Fruit fly (Drosophila melanogaster) whole organism, embryonic: Measurements from ENCODE around the gene CG43054.
A peak's percentile ranks its signal among the peaks of the same experiment; 100 is the strongest.

Experiments used
- Atf3 ChIP-seq: fragments of 200-800 bp; sonication (Bioruptor generic); optimal IDR thresholded peaks from 3 replicates; lab custom pipeline; 2016; ENCODE audit warnings: missing biosample characterization, missing genetic modification characterization
- B-H2 ChIP-seq: fragments of 200-800 bp; sonication (Bioruptor generic); optimal IDR thresholded peaks from 2 replicates; lab custom pipeline; 2018; ENCODE audit warnings: missing biosample characterization, mild to moderate bottlenecking, missing genetic modification characterization
- CG1024 ChIP-seq: fragments of 200-800 bp; sonication (Bioruptor generic); IDR thresholded peaks from 2 replicates; pipeline ENCODE4 v1.3.6; 2022; ENCODE audit warnings: missing biosample characterization, missing genetic modification characterization
- CG10321 ChIP-seq: fragments of 200-800 bp; sonication (Bioruptor generic); IDR thresholded peaks from 2 replicates; pipeline ENCODE4 v1.3.6; 2022; ENCODE audit warnings: missing biosample characterization, missing genetic modification characterization
- CG10543 ChIP-seq: fragments of 200-800 bp; sonication (Bioruptor generic); optimal IDR thresholded peaks from 3 replicates; lab custom pipeline; 2017; ENCODE audit warnings: missing biosample characterization, mild to moderate bottlenecking, missing genetic modification characterization, moderate library complexity
- CG12104 ChIP-seq: fragments of 200-800 bp; sonication (Bioruptor generic); optimal IDR thresholded peaks from 3 replicates; lab custom pipeline; 2016; ENCODE audit warnings: missing biosample characterization, missing genetic modification characterization
- CG13624 ChIP-seq: fragments of 200-800 bp; sonication (Bioruptor generic); optimal IDR thresholded peaks from 2 replicates; lab custom pipeline; 2016; ENCODE audit warnings: missing biosample characterization, missing genetic modification characterization
- CG13894 ChIP-seq: fragments of 200-800 bp; sonication (Bioruptor generic); optimal IDR thresholded peaks from 3 replicates; lab custom pipeline; 2018; ENCODE audit warnings: missing biosample characterization, mild to moderate bottlenecking, missing genetic modification characterization, moderate library complexity
- CG14441 ChIP-seq: fragments of 200-800 bp; sonication (Bioruptor generic); IDR thresholded peaks from 2 replicates; pipeline ENCODE4 v1.3.6; 2022; ENCODE audit warnings: missing biosample characterization, missing genetic modification characterization
- CG15696 ChIP-seq: fragments of 200-800 bp; sonication (Bioruptor generic); optimal IDR thresholded peaks from 2 replicates; lab custom pipeline; 2019; ENCODE audit warnings: missing biosample characterization, mild to moderate bottlenecking, missing genetic modification characterization, moderate library complexity
- CG17802 ChIP-seq: fragments of 200-800 bp; sonication (Bioruptor generic); optimal IDR thresholded peaks from 2 replicates; lab custom pipeline; 2018; ENCODE audit warnings: missing biosample characterization, mild to moderate bottlenecking, missing genetic modification characterization, moderate library complexity
- CG17912 ChIP-seq: fragments of 200-800 bp; sonication (Bioruptor generic); optimal IDR thresholded peaks from 2 replicates; lab custom pipeline; 2018; ENCODE audit warnings: missing biosample characterization, mild to moderate bottlenecking, missing genetic modification characterization
- CG2129 ChIP-seq: fragments of 200-800 bp; sonication (Bioruptor generic); IDR thresholded peaks from 2 replicates; pipeline ENCODE4 v1.3.6; 2022; ENCODE audit warnings: missing biosample characterization, missing genetic modification characterization; ENCODE audit not compliant: partially characterized antibody
- CG31388 ChIP-seq: fragments of 200-800 bp; sonication (Bioruptor generic); optimal IDR thresholded peaks from 2 replicates; lab custom pipeline; 2016; ENCODE audit warnings: missing biosample characterization, missing genetic modification characterization
- CG3407 ChIP-seq: fragments of 200-800 bp; sonication (Bioruptor generic); optimal IDR thresholded peaks from 2 replicates; lab custom pipeline; 2018; ENCODE audit warnings: missing biosample characterization, mild to moderate bottlenecking, missing genetic modification characterization
- CG34422 ChIP-seq: fragments of 200-800 bp; sonication (Bioruptor generic); IDR thresholded peaks from 3 replicates; pipeline ENCODE4 v1.3.6; 2022; ENCODE audit warnings: missing biosample characterization, missing genetic modification characterization
- CG3847 ChIP-seq: fragments of 200-800 bp; sonication (Bioruptor generic); IDR thresholded peaks from 2 replicates; pipeline ENCODE4 v1.3.6; 2022; ENCODE audit warnings: missing biosample characterization, missing genetic modification characterization
- CG4360 ChIP-seq: fragments of 200-800 bp; sonication (Bioruptor generic); IDR thresholded peaks from 2 replicates; pipeline ENCODE4 v1.3.6; 2022; ENCODE audit warnings: missing biosample characterization, missing genetic modification characterization
- CG4404 ChIP-seq: fragments of 200-800 bp; sonication (Bioruptor generic); IDR thresholded peaks from 2 replicates; pipeline ENCODE4 v1.3.6; 2022; ENCODE audit warnings: missing biosample characterization, missing genetic modification characterization
- CG6175 ChIP-seq: fragments of 200-800 bp; sonication (Bioruptor generic); IDR thresholded peaks from 3 replicates; pipeline ENCODE4 v1.3.6; 2022; ENCODE audit warnings: missing biosample characterization, missing genetic modification characterization
- CG7556 ChIP-seq: fragments of 200-800 bp; sonication (Bioruptor generic); optimal IDR thresholded peaks from 2 replicates; lab custom pipeline; 2017; ENCODE audit warnings: missing biosample characterization, mild to moderate bottlenecking, missing genetic modification characterization
- Dip3 ChIP-seq: fragments of 200-800 bp; sonication (Bioruptor generic); optimal IDR thresholded peaks from 3 replicates; lab custom pipeline; 2016; ENCODE audit warnings: missing biosample characterization, missing genetic modification characterization
- Eip74EF ChIP-seq, 2 experiments: fragments of 200-800 bp in 1 of 2; fragments of >200 bp in 1 of 2; sonication (Bioruptor generic) in 1 of 2; optimal IDR thresholded peaks; 2 replicates each; lab custom pipeline; 2017 to 2019; ENCODE audit warnings: missing biosample characterization in 2 of 2, missing genetic modification characterization in 2 of 2, mild to moderate bottlenecking in 1 of 2, moderate library complexity in 1 of 2
- Fer2 ChIP-seq: fragments of 200-800 bp; sonication (Bioruptor generic); optimal IDR thresholded peaks from 2 replicates; lab custom pipeline; 2018; ENCODE audit warnings: missing biosample characterization, mild to moderate bottlenecking, missing genetic modification characterization, moderate library complexity
- Gug ChIP-seq: fragments of 200-800 bp; sonication (Bioruptor generic); IDR thresholded peaks from 4 replicates; pipeline ENCODE4 v1.3.6; 2022; ENCODE audit warnings: missing biosample characterization, missing genetic modification characterization
- Jarid2 ChIP-seq: fragments of 200-800 bp; sonication (Bioruptor generic); optimal IDR thresholded peaks from 3 replicates; lab custom pipeline; 2017; ENCODE audit warnings: mild to moderate bottlenecking, missing biosample characterization, missing genetic modification reagents, missing genetic modification characterization
- Kr ChIP-seq: fragments of 200-800 bp; sonication (Bioruptor generic); optimal IDR thresholded peaks from 2 replicates; lab custom pipeline; 2017; ENCODE audit warnings: missing biosample characterization, mild to moderate bottlenecking, missing genetic modification characterization
- Poxn ChIP-seq: fragments of 200-800 bp; sonication (Bioruptor generic); IDR thresholded peaks from 2 replicates; pipeline ENCODE4 v1.3.6; 2022; ENCODE audit warnings: missing biosample characterization, missing genetic modification characterization
- Rx ChIP-seq: fragments of 200-800 bp; sonication (Bioruptor generic); IDR thresholded peaks from 2 replicates; pipeline ENCODE4 v1.3.6; 2022; ENCODE audit warnings: missing biosample characterization, missing genetic modification characterization
- Usf ChIP-seq: fragments of 200-800 bp; sonication (Bioruptor generic); optimal IDR thresholded peaks from 2 replicates; lab custom pipeline; 2017; ENCODE audit warnings: missing genotype, missing biosample characterization, missing genetic modification characterization
- ab ChIP-seq: fragments of 200-800 bp; sonication (Bioruptor generic); optimal IDR thresholded peaks from 2 replicates; lab custom pipeline; 2016; ENCODE audit warnings: missing biosample characterization, missing genetic modification characterization
- abd-A ChIP-seq: fragments of 200-800 bp; sonication (Bioruptor generic); optimal IDR thresholded peaks from 3 replicates; lab custom pipeline; 2019; ENCODE audit warnings: missing biosample characterization, mild to moderate bottlenecking, missing genetic modification characterization, moderate library complexity
- br ChIP-seq: fragments of >200 bp; optimal IDR thresholded peaks from 2 replicates; lab custom pipeline; 2017
- cato ChIP-seq: fragments of 200-800 bp; sonication (Bioruptor generic); optimal IDR thresholded peaks from 2 replicates; lab custom pipeline; 2016; ENCODE audit warnings: missing biosample characterization, missing genetic modification characterization, borderline replicate concordance
- caup ChIP-seq: fragments of 200-800 bp; sonication (Bioruptor generic); optimal IDR thresholded peaks from 3 replicates; lab custom pipeline; 2017; ENCODE audit warnings: missing biosample characterization, mild to moderate bottlenecking, missing genetic modification characterization, moderate library complexity; ENCODE audit not compliant: severe bottlenecking
- chinmo ChIP-seq: fragments of 200-800 bp; sonication (Bioruptor generic); IDR thresholded peaks from 4 replicates; pipeline ENCODE4 v1.3.6; 2022; ENCODE audit warnings: missing biosample characterization, missing genetic modification characterization; ENCODE audit not compliant: partially characterized antibody
- crol ChIP-seq: fragments of 200-800 bp; sonication (Bioruptor generic); IDR thresholded peaks from 2 replicates; pipeline ENCODE4 v1.3.6; 2022; ENCODE audit warnings: missing biosample characterization, missing genetic modification characterization
- cwo ChIP-seq: fragments of 200-800 bp; sonication (Bioruptor generic); optimal IDR thresholded peaks from 3 replicates; lab custom pipeline; 2017; ENCODE audit warnings: missing biosample characterization, missing genetic modification characterization, mild to moderate bottlenecking, moderate library complexity, missing genetic modification reagents
- disco-r ChIP-seq: fragments of 200-800 bp; sonication (Bioruptor generic); optimal IDR thresholded peaks from 2 replicates; lab custom pipeline; 2016; ENCODE audit warnings: missing biosample characterization, missing genetic modification characterization
- esg ChIP-seq: fragments of 200-800 bp; sonication (Bioruptor generic); conservative IDR thresholded peaks from 2 replicates; pipeline ENCODE4 v1.3.6; 2022; ENCODE audit warnings: missing biosample characterization, missing genetic modification characterization
- ewg ChIP-seq: fragments of 200-800 bp; sonication (Bioruptor generic); optimal IDR thresholded peaks from 3 replicates; lab custom pipeline; 2017; ENCODE audit warnings: mild to moderate bottlenecking, missing biosample characterization, missing genetic modification reagents, missing genetic modification characterization
- gce ChIP-seq: fragments of 200-800 bp; sonication (Bioruptor generic); IDR thresholded peaks from 3 replicates; pipeline ENCODE4 v1.3.6; 2022; ENCODE audit warnings: missing biosample characterization, missing genetic modification characterization
- gcm ChIP-seq: fragments of 200-800 bp; sonication (Bioruptor generic); optimal IDR thresholded peaks from 2 replicates; lab custom pipeline; 2019; ENCODE audit warnings: missing biosample characterization, mild to moderate bottlenecking, missing genetic modification characterization, moderate library complexity
- jing ChIP-seq: fragments of 200-800 bp; sonication (Bioruptor generic); optimal IDR thresholded peaks from 2 replicates; lab custom pipeline; 2018; ENCODE audit warnings: missing biosample characterization, mild to moderate bottlenecking, missing genetic modification characterization
- maf-S ChIP-seq: fragments of 200-800 bp; sonication (Bioruptor generic); optimal IDR thresholded peaks from 2 replicates; lab custom pipeline; 2016; ENCODE audit warnings: missing biosample characterization, missing genetic modification characterization
- oc ChIP-seq: fragments of 200-800 bp; sonication (Bioruptor generic); optimal IDR thresholded peaks from 2 replicates; lab custom pipeline; 2018; ENCODE audit warnings: missing biosample characterization, mild to moderate bottlenecking, missing genetic modification characterization, moderate library complexity
- peb ChIP-seq: fragments of 200-800 bp; sonication (Bioruptor generic); IDR thresholded peaks from 2 replicates; pipeline ENCODE4 v1.3.6; 2022; ENCODE audit warnings: missing biosample characterization, missing genetic modification characterization
- sim ChIP-seq: fragments of 200-800 bp; sonication (Bioruptor generic); IDR thresholded peaks from 2 replicates; pipeline ENCODE4 v1.3.6; 2022; ENCODE audit warnings: missing biosample characterization, missing genetic modification characterization
- sqz ChIP-seq: fragments of 200-800 bp; sonication (Bioruptor generic); optimal IDR thresholded peaks from 3 replicates; lab custom pipeline; 2018; ENCODE audit warnings: missing biosample characterization, mild to moderate bottlenecking, missing genetic modification characterization
- tll ChIP-seq, 2 experiments: fragments of 200-800 bp in 1 of 2; fragments of >200 bp in 1 of 2; sonication (Bioruptor generic) in 1 of 2; optimal IDR thresholded peaks; 2 replicates each; lab custom pipeline; 2017 to 2019; ENCODE audit warnings: missing biosample characterization in 2 of 2, missing genetic modification characterization in 2 of 2, mild to moderate bottlenecking in 1 of 2, moderate library complexity in 1 of 2
- tna ChIP-seq: fragments of 200-800 bp; sonication (Bioruptor generic); IDR thresholded peaks from 2 replicates; pipeline ENCODE4 v1.3.6; 2022; ENCODE audit warnings: missing biosample characterization, missing genetic modification characterization; ENCODE audit not compliant: partially characterized antibody

The CG43054 gene

DNA sequence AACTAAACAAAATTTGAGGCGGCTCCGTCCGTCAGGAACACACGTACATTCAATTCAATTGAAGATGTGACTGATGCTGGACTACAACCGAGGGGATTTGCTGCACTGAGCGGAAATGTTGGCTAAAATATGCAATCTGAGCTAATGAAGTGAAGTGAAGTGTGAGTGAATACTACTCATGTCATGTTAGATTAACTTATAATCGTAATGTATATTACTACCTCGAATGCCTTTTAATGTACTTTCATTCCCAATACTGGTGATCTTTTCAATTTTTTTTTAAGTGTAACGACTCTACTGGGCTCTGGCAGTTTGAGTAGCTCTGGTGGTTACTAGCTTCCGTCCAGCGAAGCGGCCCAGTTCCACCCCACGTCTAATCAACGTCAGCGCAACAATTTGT is 44.7 kb upstream of the CG43054 start (continued):
- TF ChIP-seq CG15696 (tag; lab: Kevin White, UChicago) (no peak), Rx (GFP tag; lab: Robert Waterston, UW) (no peak), abd-A (tag; lab: Kevin White, UChicago) (no peak), gce (GFP tag; lab: Robert Waterston, UW) (no peak), CG14441 (GFP tag; lab: Robert Waterston, UW) (no peak), Gug (GFP tag; lab: Robert Waterston, UW) (no peak), CG17912 (no peak), ab (GFP tag; lab: Kevin White, UChicago) (no peak), jing (GFP tag; lab: Kevin White, UChicago) (no peak), ewg (peak; percentile 24), cato (GFP tag; lab: Kevin White, UChicago) (peak; percentile 20), CG3847 (GFP tag; lab: Robert Waterston, UW) (no peak), CG4404 (GFP tag; lab: Robert Waterston, UW) (no peak), CG2129 (no peak), cwo (GFP tag; lab: Kevin White, UChicago) (no peak), Fer2 (tag; lab: Kevin White, UChicago) (no peak), Usf (GFP tag; lab: Kevin White, UChicago) (no peak), CG3407 (GFP tag; lab: Kevin White, UChicago) (peak; percentile 48), disco-r (peak; percentile 19), CG17802 (no peak), tll (GFP tag; optimal IDR thresholded peaks at IDR 0.05; lab: Kevin White, UChicago) (no peak), sim (GFP tag; lab: Robert Waterston, UW) (no peak), CG7556 (GFP tag; lab: Kevin White, UChicago) (peak; percentile 65), CG4360 (no peak), Jarid2 (GFP tag; lab: Kevin White, UChicago) (no peak)

DNA sequence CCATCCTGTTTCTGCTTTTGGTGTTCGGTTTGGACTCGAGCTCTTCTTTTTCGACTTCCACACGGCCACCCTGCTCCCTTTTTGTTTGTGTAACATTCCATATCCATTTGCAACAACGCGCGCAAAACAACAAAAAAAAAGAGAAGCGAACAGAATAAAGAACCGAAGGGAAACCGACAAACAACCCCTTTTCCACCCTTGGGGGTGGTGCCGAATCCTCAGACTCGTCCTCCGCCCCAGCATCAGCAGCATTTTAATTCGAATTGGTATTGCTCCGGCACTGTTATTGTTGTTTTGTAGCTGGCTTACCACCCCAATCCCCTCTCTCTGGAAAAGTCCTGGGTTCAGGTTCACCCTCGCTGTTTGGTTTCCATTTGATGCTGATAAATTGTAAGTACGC is 42.7 kb upstream of the CG43054 start:
- TF ChIP-seq tna (GFP tag; lab: Robert Waterston, UW), result no peak
- no peak for TF ChIP-seq CG10321
- no peak for TF ChIP-seq CG17802
- TF ChIP-seq CG4360, result peak; percentile 68
- no peak for TF ChIP-seq peb
- TF ChIP-seq CG1024, result no peak
- no peak for TF ChIP-seq CG34422 (GFP tag; lab: Robert Waterston, UW)
- TF ChIP-seq gcm, result no peak
- TF ChIP-seq Poxn (GFP tag; lab: Robert Waterston, UW), result no peak
- TF ChIP-seq caup (GFP tag; lab: Kevin White, UChicago), result no peak
- TF ChIP-seq oc, result peak; percentile 40
- no peak for TF ChIP-seq Dip3 (GFP tag; lab: Kevin White, UChicago)
- no peak for TF ChIP-seq Atf3 (GFP tag; lab: Kevin White, UChicago)
- TF ChIP-seq CG31388 (GFP tag; lab: Kevin White, UChicago), result no peak
- no peak for TF ChIP-seq CG13624 (GFP tag; lab: Kevin White, UChicago)
- TF ChIP-seq disco-r, result no peak
- TF ChIP-seq br, result no peak
- no peak for TF ChIP-seq Eip74EF (GFP tag; optimal IDR thresholded peaks at IDR 0.05; lab: Kevin White, UChicago)
- TF ChIP-seq B-H2, result peak; percentile 2
- no peak for TF ChIP-seq CG6175 (GFP tag; lab: Robert Waterston, UW)
- peak; percentile 24 for TF ChIP-seq CG13894 (tag; lab: Kevin White, UChicago)
- TF ChIP-seq Kr (GFP tag; lab: Kevin White, UChicago), result peak; percentile 15
- peak; percentile 32 for TF ChIP-seq CG10543 (GFP tag; lab: Kevin White, UChicago)
- TF ChIP-seq sqz, result peak; percentile 71
- TF ChIP-seq esg (GFP tag; lab: Robert Waterston, UW), result no peak
- 0 out of 4 replicates have a peak, but pooled peaks have one; percentile 45 for TF ChIP-seq chinmo (GFP tag; lab: Robert Waterston, UW)
- TF ChIP-seq maf-S (GFP tag; lab: Kevin White, UChicago), result no peak
- peak; percentile 54; the same call in 1 of the 2 replicates for TF ChIP-seq crol (GFP tag; lab: Robert Waterston, UW)
- TF ChIP-seq CG12104 (GFP tag; lab: Kevin White, UChicago), result no peak
